Fruit fly (Drosophila melanogaster): ENCODE measurements around the gene Tcs5.

Gene Tcs5

DNA sequence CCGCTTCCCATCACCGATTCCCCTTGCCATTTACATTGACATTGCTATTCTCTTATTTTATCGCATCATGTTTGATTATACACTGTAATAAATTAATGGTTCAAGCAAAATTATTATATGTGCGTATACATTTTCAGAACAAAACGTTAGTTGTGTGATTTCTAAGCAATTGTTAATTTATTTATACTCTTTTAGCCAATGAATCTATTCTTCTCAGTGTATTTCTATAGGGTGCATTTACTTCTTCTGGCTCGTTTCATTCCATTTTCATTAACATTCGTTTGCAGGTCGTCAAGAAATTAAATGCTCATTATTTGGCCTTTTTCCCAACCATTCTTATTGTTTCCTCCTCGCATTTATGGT is 48.4 kb upstream of the Tcs5 start (continued):
- TF ChIP-seq slou (GFP tag; optimal IDR thresholded peaks at IDR 0.05) (peak; percentile 53), ems (GFP tag; optimal IDR thresholded peaks at IDR 0.05) (no peak), CG1529 (GFP tag; optimal IDR thresholded peaks at IDR 0.05) (no peak), CG4820 (GFP tag; optimal IDR thresholded peaks at IDR 0.05) (peak; percentile 57), ato (GFP tag; IDR thresholded peaks at IDR 0.05; ENCODE audit: partially characterized antibody) (no peak), CG4282 (GFP tag; optimal IDR thresholded peaks at IDR 0.05) (no peak), Rfx (GFP tag; IDR thresholded peaks at IDR 0.05) (peak; percentile 57), CG13624 (GFP tag; optimal IDR thresholded peaks at IDR 0.05) (no peak), knrl (GFP tag; IDR thresholded peaks at IDR 0.05; ENCODE audit: partially characterized antibody) (no peak), gcm2 (GFP tag; optimal IDR thresholded peaks at IDR 0.05) (no peak), CG34422 (GFP tag; IDR thresholded peaks at IDR 0.05) (peak; percentile 72; the same call in 2 of the 3 replicates), CG14965 (GFP tag; optimal IDR thresholded peaks at IDR 0.05; ENCODE audit: borderline replicate concordance) (no peak), CG1603 (tag; optimal IDR thresholded peaks at IDR 0.05) (peak; percentile 81), CG9437 (GFP tag; optimal IDR thresholded peaks at IDR 0.05) (no peak), NK7.1 (GFP tag; optimal IDR thresholded peaks at IDR 0.05) (no peak), Doc3 (GFP tag; IDR thresholded peaks at IDR 0.05; ENCODE audit: partially characterized antibody) (no peak), CG4404 (GFP tag; IDR thresholded peaks at IDR 0.05) (peak; percentile 48), CG7987 (GFP tag; optimal IDR thresholded peaks at IDR 0.05) (no peak), sr (GFP tag; IDR thresholded peaks at IDR 0.05) (no peak), pan (optimal IDR thresholded peaks at IDR 0.05) (no peak), pan (GFP tag; optimal IDR thresholded peaks at IDR 0.05 in 1 of 2, IDR thresholded peaks at IDR 0.05 in 1 of 2) (peak in 1 of 2 experiments; percentile 85), CG12942 (GFP tag; optimal IDR thresholded peaks at IDR 0.05) (peak; percentile 18), CG7357 (GFP tag; IDR thresholded peaks at IDR 0.05) (peak; percentile 32; the same call in 1 of the 3 replicates), CG2120 (GFP tag; optimal IDR thresholded peaks at IDR 0.05) (peak; percentile 55), odd (GFP tag; optimal IDR thresholded peaks at IDR 0.05) (no peak), grau (tag; optimal IDR thresholded peaks at IDR 0.05) (peak; percentile 66), CG8765 (GFP tag; IDR thresholded peaks at IDR 0.05) (no peak), HLH4C (GFP tag; IDR thresholded peaks at IDR 0.05; ENCODE audit: partially characterized antibody) (no peak), inv (GFP tag; IDR thresholded peaks at IDR 0.05; ENCODE audit: partially characterized antibody) (no peak), hth (optimal IDR thresholded peaks at IDR 0.05) (no peak), unpg (GFP tag; optimal IDR thresholded peaks at IDR 0.05) (peak; percentile 73), sima (GFP tag; optimal IDR thresholded peaks at IDR 0.05) (no peak), crp (GFP tag; optimal IDR thresholded peaks at IDR 0.05) (no peak), CG9215 (GFP tag; IDR thresholded peaks at IDR 0.05) (0 out of 2 replicates have a peak, but pooled peaks have one; percentile 18), hbn (GFP tag; IDR thresholded peaks at IDR 0.05; ENCODE audit: partially characterized antibody) (no peak), CG16815 (GFP tag; optimal IDR thresholded peaks at IDR 0.05) (peak; percentile 41), en (GFP tag; optimal IDR thresholded peaks at IDR 0.05) (peak; percentile 1), CG43689 (GFP tag; IDR thresholded peaks at IDR 0.05) (peak; percentile 22; the same call in 1 of the 2 replicates), chif (GFP tag; optimal IDR thresholded peaks at IDR 0.05) (peak; percentile 33 to 66), HLH3B (GFP tag; IDR thresholded peaks at IDR 0.05) (peak; percentile 73), CG13775 (GFP tag; optimal IDR thresholded peaks at IDR 0.05) (no peak), Oli (tag; optimal IDR thresholded peaks at IDR 0.05) (peak; percentile 65), nau (GFP tag; optimal IDR thresholded peaks at IDR 0.05) (no peak), CG8388 (GFP tag; optimal IDR thresholded peaks at IDR 0.05) (peak; percentile 51), sob (GFP tag; IDR thresholded peaks at IDR 0.05) (peak; percentile 25; the same call in 1 of the 2 replicates), sens (GFP tag) (peak; percentile 94), CG16779 (GFP tag; IDR thresholded peaks at IDR 0.05) (no peak), CG15601 (tag; optimal IDR thresholded peaks at IDR 0.05) (no peak), Side (GFP tag; optimal IDR thresholded peaks at IDR 0.05) (peak; percentile 32), CG14050 (GFP tag; IDR thresholded peaks at IDR 0.05) (no peak), onecut (GFP tag; IDR thresholded peaks at IDR 0.05) (peak; percentile 39), NFAT (GFP tag; IDR thresholded peaks at IDR 0.05) (no peak)

Measured in whole organism, embryonic.